Worm (Caenorhabditis elegans) whole organism, mixed stage, embryonic: Measurements from ENCODE around the gene T04A11.1.
A peak's percentile ranks its signal among the peaks of the same experiment; 100 is the strongest.

Experiments used
- M03D4.4 ChIP-seq: sonication (generic microtip); optimal IDR thresholded peaks from 2 replicates; lab custom pipeline; 2017; ENCODE audit warnings: mild to moderate bottlenecking, missing genetic modification characterization, missing compliant biosample characterization
- bed-3 ChIP-seq: fragments of 200-800 bp; sonication (Bioruptor generic); optimal IDR thresholded peaks from 3 replicates; lab custom pipeline; 2018; ENCODE audit warnings: mild to moderate bottlenecking, missing genetic modification characterization, moderate library complexity, missing compliant biosample characterization
- ceh-39 ChIP-seq: fragments of 150-350 bp; optimal IDR thresholded peaks from 2 replicates; lab custom pipeline; 2014; ENCODE audit warnings: missing biosample characterization, missing genetic modification characterization
- ceh-83 ChIP-seq: fragments of 200-800 bp; sonication (Bioruptor generic); optimal IDR thresholded peaks from 2 replicates; lab custom pipeline; 2018; ENCODE audit warnings: mild to moderate bottlenecking, missing genetic modification characterization, missing compliant biosample characterization
- drap-1 ChIP-seq: fragments of 200-800 bp; sonication (Bioruptor generic); optimal IDR thresholded peaks from 3 replicates; lab custom pipeline; 2018; ENCODE audit warnings: mild to moderate bottlenecking, missing genetic modification characterization, missing compliant biosample characterization
- ham-2 ChIP-seq: fragments of 200-800 bp; sonication (Bioruptor generic); optimal IDR thresholded peaks from 2 replicates; lab custom pipeline; 2018; ENCODE audit warnings: mild to moderate bottlenecking, missing genetic modification characterization, missing compliant biosample characterization
- hlh-1 ChIP-seq: fragments of 150-350 bp; optimal IDR thresholded peaks from 2 replicates; lab custom pipeline; 2014; ENCODE audit warnings: missing biosample characterization, missing genetic modification reagents, missing genetic modification characterization
- lin-13 ChIP-seq: fragments of 150-350 bp; optimal IDR thresholded peaks from 2 replicates; lab custom pipeline; 2014; ENCODE audit warnings: missing biosample characterization, missing genetic modification characterization
- lin-32 ChIP-seq: fragments of 200-800 bp; sonication (Bioruptor generic); optimal IDR thresholded peaks from 2 replicates; lab custom pipeline; 2018; ENCODE audit warnings: mild to moderate bottlenecking, missing genetic modification characterization, missing compliant biosample characterization
- mab-5 ChIP-seq: fragments of 150-350 bp; optimal IDR thresholded peaks from 2 replicates; lab custom pipeline; 2014; ENCODE audit warnings: missing biosample characterization, missing genetic modification characterization
- mep-1 ChIP-seq: fragments of 150-350 bp; optimal IDR thresholded peaks from 2 replicates; lab custom pipeline; 2017; ENCODE audit warnings: missing biosample characterization, missing genetic modification reagents, missing genetic modification characterization, inconsistent platforms
- mls-2 ChIP-seq: sonication (generic microtip); optimal IDR thresholded peaks from 2 replicates; lab custom pipeline; 2016; ENCODE audit warnings: mild to moderate bottlenecking, missing genetic modification characterization, moderate library complexity, missing compliant biosample characterization
- nhr-12 ChIP-seq: fragments of 150-350 bp; optimal IDR thresholded peaks from 2 replicates; lab custom pipeline; 2014; ENCODE audit warnings: missing biosample characterization, missing genetic modification characterization
- nhr-237 ChIP-seq: fragments of 150-350 bp; optimal IDR thresholded peaks from 2 replicates; lab custom pipeline; 2014; ENCODE audit warnings: missing biosample characterization, missing genetic modification characterization
- nhr-28 ChIP-seq: fragments of 150-350 bp; optimal IDR thresholded peaks from 2 replicates; lab custom pipeline; 2014; ENCODE audit warnings: missing biosample characterization, missing genetic modification characterization
- nhr-76 ChIP-seq: sonication (generic microtip); optimal IDR thresholded peaks from 2 replicates; lab custom pipeline; 2017; ENCODE audit warnings: missing biosample characterization, missing genetic modification characterization
- pha-4 ChIP-seq: fragments of 150-350 bp; optimal IDR thresholded peaks from 2 replicates; lab custom pipeline; 2018; ENCODE audit warnings: missing biosample characterization, missing genetic modification reagents, missing genetic modification characterization
- sem-2 ChIP-seq: fragments of 200-800 bp; sonication (Bioruptor generic); optimal IDR thresholded peaks from 2 replicates; lab custom pipeline; 2018; ENCODE audit warnings: mild to moderate bottlenecking, missing genetic modification characterization, missing compliant biosample characterization
- snpc-4 ChIP-seq: fragments of 150-350 bp; optimal IDR thresholded peaks from 2 replicates; lab custom pipeline; 2014; ENCODE audit warnings: missing biosample characterization, missing genetic modification characterization
- sptf-1 ChIP-seq: sonication (generic microtip); optimal IDR thresholded peaks from 2 replicates; lab custom pipeline; 2017; ENCODE audit warnings: mild to moderate bottlenecking, missing genetic modification characterization, moderate library complexity, missing compliant biosample characterization
- tbx-8 ChIP-seq: fragments of 200-800 bp; sonication (Bioruptor generic); optimal IDR thresholded peaks from 2 replicates; lab custom pipeline; 2018; ENCODE audit warnings: mild to moderate bottlenecking, missing genetic modification characterization, moderate library complexity, missing compliant biosample characterization
- unc-120 ChIP-seq: sonication (generic microtip); optimal IDR thresholded peaks from 2 replicates; lab custom pipeline; 2017; ENCODE audit warnings: missing genetic modification characterization, missing compliant biosample characterization; ENCODE audit not compliant: poor library complexity, severe bottlenecking
- unc-39 ChIP-seq: fragments of 150-350 bp; optimal IDR thresholded peaks from 2 replicates; lab custom pipeline; 2014; ENCODE audit warnings: missing biosample characterization, missing genetic modification characterization
- unc-62 ChIP-seq: fragments of 150-350 bp; optimal IDR thresholded peaks from 2 replicates; lab custom pipeline; 2014; ENCODE audit warnings: missing biosample characterization, missing genetic modification reagents, missing genetic modification characterization
- zip-8 ChIP-seq: fragments of 150-350 bp; optimal IDR thresholded peaks from 2 replicates; lab custom pipeline; 2014; ENCODE audit warnings: missing biosample characterization, missing genetic modification characterization
- ztf-11 ChIP-seq: fragments of 150-350 bp; optimal IDR thresholded peaks from 2 replicates; lab custom pipeline; 2014; ENCODE audit warnings: missing biosample characterization, missing genetic modification characterization

T04A11.1 gene

ce11 chrIV:12429504-12429903 is 47.3 kb downstream of the T04A11.1 start:
- TF ChIP-seq hlh-1, result no peak
- no peak for TF ChIP-seq mab-5
- TF ChIP-seq nhr-76, result no peak
- TF ChIP-seq ham-2, result no peak
- TF ChIP-seq snpc-4 (tag; lab: Kevin White, UChicago), result no peak
- TF ChIP-seq tbx-8, result no peak
- no peak for TF ChIP-seq pha-4
- TF ChIP-seq lin-13, result no peak
- TF ChIP-seq mls-2 (tag; lab: Kevin White, UChicago), result no peak
- no peak for TF ChIP-seq sem-2 (GFP tag; lab: Kevin White, UChicago)
- TF ChIP-seq ztf-11 (tag; lab: Kevin White, UChicago), result no peak
- no peak for TF ChIP-seq lin-32 (GFP tag; lab: Kevin White, UChicago)
- no peak for TF ChIP-seq nhr-12 (tag; lab: Kevin White, UChicago)
- no peak for TF ChIP-seq unc-62
- TF ChIP-seq mep-1 (tag; lab: Kevin White, UChicago), result no peak
- TF ChIP-seq nhr-237 (tag; lab: Kevin White, UChicago), result no peak
- TF ChIP-seq nhr-28 (tag; lab: Kevin White, UChicago), result no peak
- no peak for TF ChIP-seq bed-3 (GFP tag; lab: Kevin White, UChicago)

ce11 chrIV:12428467-12428866 is 48.4 kb downstream of the T04A11.1 start, which contains the start of gene col-130:
Gene col-130 (minus strand): TSS chrIV:12428516.
- TF ChIP-seq M03D4.4 (tag; lab: Kevin White, UChicago), result no peak
- peak; percentile 94 for TF ChIP-seq zip-8 (tag; lab: Kevin White, UChicago)
- no peak for TF ChIP-seq nhr-12 (tag; lab: Kevin White, UChicago)
- TF ChIP-seq hlh-1, result no peak
- no peak for TF ChIP-seq ceh-39 (tag; lab: Kevin White, UChicago)
- TF ChIP-seq ceh-83 (GFP tag; lab: Kevin White, UChicago), result no peak
- no peak for TF ChIP-seq lin-13

DNA sequence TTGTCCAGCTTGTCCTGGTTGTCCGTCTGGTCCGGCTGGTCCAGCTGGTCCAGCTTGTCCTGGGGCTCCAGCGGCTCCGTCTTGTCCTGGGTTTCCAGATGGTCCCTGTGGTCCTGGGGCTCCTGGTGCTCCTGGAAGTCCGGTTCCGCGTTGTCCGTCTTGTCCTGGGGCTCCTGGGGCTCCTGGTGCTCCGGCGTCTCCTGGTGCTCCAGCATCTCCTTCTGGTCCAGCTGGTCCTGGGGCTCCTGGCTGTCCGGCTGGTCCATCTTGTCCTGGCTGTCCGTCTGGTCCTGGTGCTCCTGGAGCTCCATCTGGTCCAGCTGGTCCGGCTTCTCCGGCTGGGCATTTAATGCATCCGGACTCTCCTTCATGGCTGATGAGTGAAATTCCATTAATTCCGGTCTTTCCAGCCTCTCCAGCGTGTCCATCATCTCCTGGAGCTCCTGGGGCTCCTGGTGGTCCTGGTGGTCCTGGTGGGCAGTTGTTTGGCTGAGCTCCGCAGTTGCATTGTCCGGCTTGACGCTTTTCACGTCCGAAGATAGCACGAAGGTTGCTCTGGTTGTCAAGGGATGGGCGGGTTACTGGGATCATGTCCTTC is 49.1 kb downstream of the T04A11.1 start:
- TF ChIP-seq nhr-12 (tag; lab: Kevin White, UChicago), result no peak
- peak; percentile 33 for TF ChIP-seq sptf-1 (tag; lab: Kevin White, UChicago)

ce11 chrIV:12425595-12425994 is 51.2 kb downstream of the T04A11.1 start:
- TF ChIP-seq ham-2 (no peak), unc-120 (tag; lab: Kevin White, UChicago) (no peak), nhr-28 (tag; lab: Kevin White, UChicago) (no peak), unc-39 (tag; lab: Kevin White, UChicago) (no peak), pha-4 (no peak), lin-32 (GFP tag; lab: Kevin White, UChicago) (no peak), nhr-12 (tag; lab: Kevin White, UChicago) (no peak), sem-2 (GFP tag; lab: Kevin White, UChicago) (no peak), drap-1 (GFP tag; lab: Kevin White, UChicago) (no peak)
